Fruit fly (Drosophila melanogaster) whole organism, adult: Measurements from ENCODE around the gene Trim9.

Experiments used
- CG11617 ChIP-seq: fragments of 200-800 bp; sonication (Bioruptor generic); optimal IDR thresholded peaks from 2 replicates; lab custom pipeline; 2017; ENCODE audit warnings: mild to moderate bottlenecking, missing biosample characterization, missing genetic modification reagents, missing genetic modification characterization
- CG12768 ChIP-seq: fragments of 200-800 bp; sonication (Bioruptor generic); optimal IDR thresholded peaks from 2 replicates; lab custom pipeline; 2017; ENCODE audit warnings: missing biosample characterization, missing genetic modification characterization, mild to moderate bottlenecking, moderate library complexity, missing genetic modification reagents
- CG14711 ChIP-seq: fragments of 200-800 bp; sonication (Bioruptor generic); optimal IDR thresholded peaks from 2 replicates; lab custom pipeline; 2018; ENCODE audit warnings: missing biosample characterization, mild to moderate bottlenecking, missing genetic modification characterization, moderate library complexity
- CG1620 ChIP-seq: fragments of 200-800 bp; sonication (Bioruptor generic); optimal IDR thresholded peaks from 2 replicates; lab custom pipeline; 2016; ENCODE audit warnings: missing biosample characterization, missing genetic modification characterization
- CG33017 ChIP-seq: fragments of 200-800 bp; sonication (Bioruptor generic); optimal IDR thresholded peaks from 2 replicates; lab custom pipeline; 2018; ENCODE audit warnings: missing biosample characterization, mild to moderate bottlenecking, missing genetic modification characterization, moderate library complexity
- CG5204 ChIP-seq: fragments of 200-800 bp; sonication (Bioruptor generic); optimal IDR thresholded peaks from 2 replicates; lab custom pipeline; 2016; ENCODE audit warnings: missing biosample characterization, missing genetic modification characterization
- CG7045 ChIP-seq: fragments of 200-800 bp; sonication (Bioruptor generic); optimal IDR thresholded peaks from 2 replicates; lab custom pipeline; 2017; ENCODE audit warnings: missing biosample characterization, mild to moderate bottlenecking, missing genetic modification characterization
- CG7101 ChIP-seq: fragments of 200-800 bp; sonication (Bioruptor generic); optimal IDR thresholded peaks from 2 replicates; lab custom pipeline; 2018; ENCODE audit warnings: missing biosample characterization, mild to moderate bottlenecking, missing genetic modification characterization, moderate library complexity
- Clk ChIP-seq: fragments of 200-800 bp; sonication (Bioruptor generic); optimal IDR thresholded peaks from 2 replicates; lab custom pipeline; 2017; ENCODE audit warnings: missing biosample characterization, missing genetic modification characterization
- Crg-1 ChIP-seq: fragments of 200-800 bp; sonication (Bioruptor generic); optimal IDR thresholded peaks from 2 replicates; lab custom pipeline; 2016; ENCODE audit warnings: missing biosample characterization, missing genetic modification characterization
- Hr96 ChIP-seq: fragments of 200-800 bp; sonication (Bioruptor generic); optimal IDR thresholded peaks from 2 replicates; lab custom pipeline; 2016; ENCODE audit warnings: missing biosample characterization, missing genetic modification characterization
- Mnt ChIP-seq: fragments of 200-800 bp; sonication (Bioruptor generic); optimal IDR thresholded peaks from 2 replicates; lab custom pipeline; 2016; ENCODE audit warnings: missing biosample characterization, mild to moderate bottlenecking, missing genetic modification characterization
- bab1 ChIP-seq: fragments of 200-800 bp; sonication (Bioruptor generic); optimal IDR thresholded peaks from 3 replicates; lab custom pipeline; 2019; ENCODE audit warnings: missing biosample characterization, mild to moderate bottlenecking, missing genetic modification characterization, moderate library complexity
- cic ChIP-seq: fragments of 200-800 bp; sonication (Bioruptor generic); optimal IDR thresholded peaks from 2 replicates; lab custom pipeline; 2017; ENCODE audit warnings: missing biosample characterization, mild to moderate bottlenecking, missing genetic modification characterization, moderate library complexity
- cnc ChIP-seq, 2 experiments: fragments of >200 bp; optimal IDR thresholded peaks; 2 replicates each; lab custom pipeline; 2017
- kay ChIP-seq: fragments of 200-800 bp; sonication (Bioruptor generic); peaks from one replicate; lab custom pipeline; 2016; ENCODE audit warnings: missing biosample characterization, missing genetic modification characterization, borderline replicate concordance
- ovo ChIP-seq: fragments of 200-800 bp; sonication (Bioruptor generic); optimal IDR thresholded peaks from 2 replicates; lab custom pipeline; 2016; ENCODE audit warnings: missing biosample characterization, missing genetic modification characterization
- pad ChIP-seq: fragments of 200-800 bp; sonication (Bioruptor generic); optimal IDR thresholded peaks from 3 replicates; lab custom pipeline; 2017; ENCODE audit warnings: missing biosample characterization, missing genetic modification characterization, mild to moderate bottlenecking, moderate library complexity, missing genetic modification reagents
- tj ChIP-seq: fragments of 200-800 bp; sonication (Bioruptor generic); optimal IDR thresholded peaks from 3 replicates; lab custom pipeline; 2017; ENCODE audit warnings: missing biosample characterization, mild to moderate bottlenecking, missing genetic modification characterization, moderate library complexity
- toe ChIP-seq: fragments of 200-800 bp; sonication (Bioruptor generic); optimal IDR thresholded peaks from 2 replicates; lab custom pipeline; 2016; ENCODE audit warnings: missing biosample characterization, missing genetic modification characterization

The Trim9 gene

DNA sequence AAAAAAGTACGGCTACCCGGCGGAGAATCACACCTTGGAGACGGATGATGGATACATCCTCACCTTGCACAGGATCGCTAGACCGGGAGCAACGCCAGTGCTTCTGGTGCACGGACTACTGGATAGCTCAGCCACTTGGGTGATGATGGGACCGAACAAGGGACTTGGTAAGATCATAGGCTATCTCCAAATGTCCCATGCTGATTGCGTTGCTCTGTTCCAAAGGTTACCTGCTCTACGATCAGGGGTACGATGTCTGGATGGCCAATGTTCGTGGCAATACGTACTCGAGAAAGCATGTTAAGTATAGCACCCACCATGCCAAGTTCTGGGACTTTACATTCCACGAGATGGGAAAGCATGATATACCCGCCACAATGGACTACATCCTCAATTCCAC, 14.6 kb upstream of the Trim9 start:
- TF ChIP-seq tj (GFP tag; lab: Kevin White, UChicago) (no peak), bab1 (GFP tag; lab: Kevin White, UChicago) (no peak), Crg-1 (GFP tag; lab: Kevin White, UChicago) (no peak), CG33017 (tag; lab: Kevin White, UChicago) (no peak), pad (GFP tag; lab: Kevin White, UChicago) (no peak), cic (GFP tag; lab: Kevin White, UChicago) (no peak), CG1620 (GFP tag; lab: Kevin White, UChicago) (no peak), CG7045 (GFP tag; lab: Kevin White, UChicago) (no peak)

DNA sequence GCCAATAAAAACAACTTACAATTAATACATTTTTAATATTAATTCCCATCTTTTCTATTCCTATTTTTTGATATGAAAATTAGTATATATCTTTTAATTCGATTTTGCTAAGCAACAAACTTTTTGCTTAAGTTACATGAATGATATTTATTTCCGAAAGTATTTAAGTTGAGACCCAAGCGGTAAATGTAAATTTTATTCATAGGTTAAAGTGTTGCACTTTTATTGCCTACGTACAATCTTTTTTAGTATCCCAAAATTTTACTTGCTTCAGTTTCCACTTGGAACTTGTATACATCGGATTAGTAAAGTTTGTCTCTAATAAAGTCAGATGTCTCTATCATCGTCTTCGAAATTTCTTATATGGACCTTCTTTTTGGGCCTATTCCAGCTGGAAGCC, 13.2 kb upstream of the Trim9 start, which contains the start of gene CG18301:
Gene CG18301, plus strand, starts transcription at position 301 of the 400 bp plus-strand sequence.
- TF ChIP-seq ovo (GFP tag; lab: Kevin White, UChicago) (no peak), Clk (GFP tag; lab: Kevin White, UChicago) (no peak), CG5204 (GFP tag; lab: Kevin White, UChicago) (no peak), CG14711 (no peak), toe (no peak), cnc (optimal IDR thresholded peaks at IDR 0.05; lab: Kevin White, UChicago) (no peak), CG12768 (GFP tag; lab: Kevin White, UChicago) (no peak), Crg-1 (GFP tag; lab: Kevin White, UChicago) (no peak), tj (GFP tag; lab: Kevin White, UChicago) (no peak), CG33017 (tag; lab: Kevin White, UChicago) (no peak), CG11617 (no peak), CG7045 (GFP tag; lab: Kevin White, UChicago) (no peak), cic (GFP tag; lab: Kevin White, UChicago) (no peak), kay (GFP tag; lab: Kevin White, UChicago) (no peak), Hr96 (GFP tag; lab: Kevin White, UChicago) (no peak), Mnt (GFP tag; lab: Kevin White, UChicago) (no peak), bab1 (GFP tag; lab: Kevin White, UChicago) (no peak), CG7101 (tag; lab: Kevin White, UChicago) (no peak)

DNA sequence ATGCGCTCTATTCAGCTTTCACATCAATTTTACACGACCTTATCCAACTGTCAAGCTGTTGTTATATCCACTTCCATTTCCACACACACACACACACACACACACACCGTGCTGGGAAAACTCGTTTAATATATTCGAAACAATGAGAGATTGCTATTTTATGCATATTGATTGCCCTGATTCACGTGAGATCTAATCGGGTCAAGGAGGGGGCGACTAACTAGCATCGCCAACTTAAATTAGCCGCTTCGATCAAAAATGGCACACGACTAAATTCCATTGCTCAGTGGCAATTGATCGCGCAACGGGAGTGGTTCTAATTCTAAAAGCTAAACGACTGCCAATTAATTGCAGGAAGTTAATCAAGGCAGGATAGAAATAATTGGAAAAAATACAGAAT, 10.7 kb upstream of the Trim9 start, which contains the start of gene CG18302:
Gene CG18302, plus strand, starts transcription at position 301 of the 400 bp plus-strand sequence.
- TF ChIP-seq Mnt (GFP tag; lab: Kevin White, UChicago) (no peak), CG33017 (tag; lab: Kevin White, UChicago) (no peak), cic (GFP tag; lab: Kevin White, UChicago) (no peak), toe (no peak), pad (GFP tag; lab: Kevin White, UChicago) (no peak), bab1 (GFP tag; lab: Kevin White, UChicago) (no peak)

DNA sequence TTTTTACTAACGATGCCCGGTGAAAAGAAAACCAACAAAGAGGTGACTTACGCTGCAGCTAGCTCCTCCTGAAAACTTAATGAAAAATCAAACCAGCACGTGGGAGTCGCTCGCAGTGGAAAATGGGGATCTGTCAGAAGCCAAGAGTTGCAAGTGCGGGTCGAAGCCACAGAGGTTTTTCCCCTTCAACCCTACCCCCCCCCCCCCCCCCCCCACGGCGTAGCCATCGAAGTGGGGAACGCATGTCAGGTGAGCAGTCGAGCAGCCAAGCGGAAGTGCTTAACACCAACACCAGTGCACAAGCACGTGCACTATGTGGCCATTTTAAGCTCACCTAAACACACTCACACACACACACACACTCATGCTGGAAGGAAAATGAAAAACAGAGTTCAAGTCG, 5.3 kb upstream of the Trim9 start:
- TF ChIP-seq CG14711 = no peak
- TF ChIP-seq cnc (optimal IDR thresholded peaks at IDR 0.05; lab: Kevin White, UChicago) = no peak
- no peak for TF ChIP-seq CG1620 (GFP tag; lab: Kevin White, UChicago)
- TF ChIP-seq ovo (GFP tag; lab: Kevin White, UChicago) = no peak
- no peak for TF ChIP-seq bab1 (GFP tag; lab: Kevin White, UChicago)
- no peak for TF ChIP-seq kay (GFP tag; lab: Kevin White, UChicago)
- no peak for TF ChIP-seq tj (GFP tag; lab: Kevin White, UChicago)

DNA sequence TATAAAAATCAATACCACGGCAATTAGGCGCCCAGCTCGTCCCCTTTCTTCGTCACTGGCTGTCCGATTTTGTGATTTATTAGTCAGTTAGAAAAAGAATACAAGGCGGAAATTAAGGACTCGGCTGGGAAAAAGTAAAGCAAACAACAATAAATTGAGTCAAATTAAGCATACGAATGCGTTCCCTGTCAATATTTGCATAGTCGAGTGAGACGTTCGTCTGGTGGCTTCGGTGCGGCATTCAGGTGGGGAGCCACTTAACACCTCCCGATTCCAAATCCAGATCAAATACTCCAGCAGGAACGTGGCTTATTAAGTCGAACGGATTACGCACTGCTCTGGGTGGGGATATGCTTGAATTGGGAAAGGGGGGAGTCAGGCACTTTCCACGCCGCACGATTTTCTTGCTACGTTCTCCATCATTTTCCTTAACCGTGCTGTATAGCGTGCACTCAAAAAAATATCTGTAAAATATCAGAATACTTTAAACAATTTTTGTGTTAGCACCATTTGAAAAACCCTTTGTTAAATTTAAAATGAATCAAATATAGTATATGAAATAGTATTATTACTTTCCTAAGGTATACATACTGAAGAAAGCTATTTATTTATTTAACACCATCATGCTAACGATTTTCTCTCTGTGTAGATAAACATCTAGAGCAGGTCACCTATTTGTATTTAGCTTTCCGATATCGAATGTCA, 1.5 kb upstream of the Trim9 start:
- TF ChIP-seq CG7045 (GFP tag; lab: Kevin White, UChicago) (no peak), cic (GFP tag; lab: Kevin White, UChicago) (no peak), toe (no peak), tj (GFP tag; lab: Kevin White, UChicago) (no peak), Crg-1 (GFP tag; lab: Kevin White, UChicago) (no peak)

DNA sequence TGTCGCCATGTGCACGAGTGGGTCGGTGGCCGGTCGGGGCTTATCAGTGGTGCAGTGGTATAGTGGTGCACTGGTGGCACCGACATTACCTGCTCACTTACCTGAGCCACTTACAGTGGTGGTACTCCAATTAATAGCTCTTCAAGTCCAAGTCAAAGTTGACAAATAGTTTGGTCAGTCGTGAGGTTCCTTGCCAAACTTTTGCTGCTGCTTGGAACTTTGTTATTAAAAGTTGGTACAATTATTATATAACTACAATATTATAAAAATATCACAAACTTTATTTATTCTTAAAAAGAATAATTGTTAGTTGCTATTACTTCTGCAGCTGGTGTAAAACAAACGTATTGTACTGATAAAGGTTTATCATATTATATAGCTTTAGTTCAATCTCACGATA, 691 bp upstream of the Trim9 start:
- TF ChIP-seq ovo (GFP tag; lab: Kevin White, UChicago) (no peak), Mnt (GFP tag; lab: Kevin White, UChicago) (peak; percentile 39), CG7101 (tag; lab: Kevin White, UChicago) (peak; percentile 65), CG7045 (GFP tag; lab: Kevin White, UChicago) (no peak), toe (no peak), CG11617 (peak; percentile 28)

DNA sequence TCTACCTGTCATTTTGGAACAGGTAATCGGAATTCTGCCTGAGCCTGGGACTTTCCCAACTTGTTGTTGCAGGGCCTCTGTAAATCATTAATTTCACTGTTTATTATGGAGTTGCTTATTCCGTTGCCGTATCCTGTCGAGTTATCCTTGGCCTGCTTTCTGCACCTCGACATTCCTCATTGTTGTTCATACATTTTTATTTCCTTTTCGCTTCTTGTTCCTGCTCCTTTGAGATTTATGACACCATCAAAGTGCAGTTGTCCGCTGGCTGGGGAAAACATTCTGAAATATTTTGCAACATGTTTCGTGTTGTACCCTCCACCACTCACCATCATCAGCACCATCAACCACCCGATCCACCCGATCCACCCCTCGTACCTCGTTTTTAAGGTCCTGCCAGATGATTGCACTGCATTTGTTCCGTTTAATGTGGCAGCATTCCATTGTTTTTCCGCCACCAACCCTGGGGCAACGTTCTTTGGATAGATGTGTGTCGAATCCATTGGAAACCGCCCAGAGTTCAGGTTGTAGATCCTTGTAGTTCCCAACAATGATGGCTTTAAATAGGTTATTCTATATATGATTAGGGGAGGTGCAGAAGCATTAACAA, 4.2 kb downstream of the Trim9 start:
- TF ChIP-seq ovo (GFP tag; lab: Kevin White, UChicago) = no peak
- TF ChIP-seq CG5204 (GFP tag; lab: Kevin White, UChicago) = no peak
- TF ChIP-seq pad (GFP tag; lab: Kevin White, UChicago) = no peak
- no peak for TF ChIP-seq cnc (optimal IDR thresholded peaks at IDR 0.05; lab: Kevin White, UChicago)
- no peak for TF ChIP-seq tj (GFP tag; lab: Kevin White, UChicago)
